Fruit fly (Drosophila melanogaster) whole organism, prepupa: ENCODE measurements around the gene CG14329.

Experiments used
- Blimp-1 ChIP-seq: fragments of 200-800 bp; sonication (Bioruptor generic); optimal IDR thresholded peaks from 3 replicates; lab custom pipeline; 2017; ENCODE audit warnings: missing biosample characterization, missing genetic modification characterization, mild to moderate bottlenecking, moderate library complexity, missing genetic modification reagents
- CG10631 ChIP-seq: fragments of 200-800 bp; sonication (Bioruptor generic); optimal IDR thresholded peaks from 2 replicates; lab custom pipeline; 2016; ENCODE audit warnings: missing biosample characterization, missing genetic modification characterization
- CG10669 ChIP-seq: fragments of 200-800 bp; sonication (Bioruptor generic); optimal IDR thresholded peaks from 3 replicates; lab custom pipeline; 2018; ENCODE audit warnings: missing biosample characterization, mild to moderate bottlenecking, missing genetic modification characterization, moderate library complexity
- CG11294 ChIP-seq: fragments of 200-800 bp; sonication (Bioruptor generic); IDR thresholded peaks from 2 replicates; pipeline ENCODE4 v1.3.6; 2022; ENCODE audit warnings: missing biosample characterization, missing genetic modification characterization
- CG11902 ChIP-seq: fragments of 200-800 bp; sonication (Bioruptor generic); optimal IDR thresholded peaks from 3 replicates; lab custom pipeline; 2016; ENCODE audit warnings: missing biosample characterization, missing genetic modification characterization
- CG1621 ChIP-seq: fragments of 200-800 bp; sonication (Bioruptor generic); optimal IDR thresholded peaks from 3 replicates; lab custom pipeline; 2018; ENCODE audit warnings: missing biosample characterization, mild to moderate bottlenecking, missing genetic modification characterization
- CG3032 ChIP-seq: fragments of 200-800 bp; optimal IDR thresholded peaks from 2 replicates; lab custom pipeline; 2019; ENCODE audit warnings: missing biosample characterization, mild to moderate bottlenecking, missing genetic modification characterization, moderate library complexity
- CG32006 ChIP-seq: fragments of 200-800 bp; sonication (Bioruptor generic); optimal IDR thresholded peaks from 3 replicates; lab custom pipeline; 2017; ENCODE audit warnings: missing biosample characterization, mild to moderate bottlenecking, missing genetic modification characterization
- CG3919 ChIP-seq: fragments of 200-800 bp; sonication (Bioruptor generic); optimal IDR thresholded peaks from 3 replicates; lab custom pipeline; 2016; ENCODE audit warnings: missing biosample characterization, missing genetic modification characterization
- CG4318 ChIP-seq: fragments of 200-800 bp; sonication (Bioruptor generic); optimal IDR thresholded peaks from 3 replicates; lab custom pipeline; 2017; ENCODE audit warnings: missing biosample characterization, mild to moderate bottlenecking, missing genetic modification characterization
- CG6163 ChIP-seq: fragments of 200-800 bp; sonication (Bioruptor generic); IDR thresholded peaks from 3 replicates; pipeline ENCODE4 v1.3.6; 2022; ENCODE audit warnings: missing biosample characterization, missing genetic modification characterization
- CG6276 ChIP-seq: fragments of 200-800 bp; sonication (Bioruptor generic); optimal IDR thresholded peaks from 2 replicates; lab custom pipeline; 2017; ENCODE audit warnings: missing biosample characterization, mild to moderate bottlenecking, missing genetic modification characterization
- CG6792 ChIP-seq: fragments of 200-800 bp; sonication (Bioruptor generic); optimal IDR thresholded peaks from 3 replicates; lab custom pipeline; 2016; ENCODE audit warnings: missing biosample characterization, missing genetic modification characterization
- CG6808 ChIP-seq: fragments of 200-800 bp; sonication (Bioruptor generic); optimal IDR thresholded peaks from 3 replicates; lab custom pipeline; 2017; ENCODE audit warnings: missing biosample characterization, missing genetic modification characterization, mild to moderate bottlenecking, moderate library complexity, missing genetic modification reagents
- CG6854 ChIP-seq: fragments of 200-800 bp; sonication (Bioruptor generic); optimal IDR thresholded peaks from 2 replicates; lab custom pipeline; 2017; ENCODE audit warnings: missing biosample characterization, mild to moderate bottlenecking, missing genetic modification characterization
- CG7368 ChIP-seq: fragments of 200-800 bp; sonication (Bioruptor generic); optimal IDR thresholded peaks from 3 replicates; lab custom pipeline; 2016; ENCODE audit warnings: missing biosample characterization, missing genetic modification characterization
- CG8119 ChIP-seq: fragments of 200-800 bp; sonication (Bioruptor generic); IDR thresholded peaks from 3 replicates; pipeline ENCODE4 v1.3.6; 2022; ENCODE audit warnings: missing biosample characterization, missing genetic modification characterization
- CG8632 ChIP-seq: fragments of 200-800 bp; sonication (Bioruptor generic); optimal IDR thresholded peaks from 3 replicates; lab custom pipeline; 2016; ENCODE audit warnings: missing biosample characterization, missing genetic modification characterization
- CG9139 ChIP-seq: fragments of 200-800 bp; sonication (Bioruptor generic); optimal IDR thresholded peaks from 3 replicates; lab custom pipeline; 2017; ENCODE audit warnings: missing biosample characterization, mild to moderate bottlenecking, missing genetic modification characterization
- Eip93F ChIP-seq: fragments of 200-800 bp; sonication (Bioruptor generic); optimal IDR thresholded peaks from 2 replicates; lab custom pipeline; 2016; ENCODE audit warnings: missing biosample characterization, mild to moderate bottlenecking, missing genetic modification characterization
- Ets96B ChIP-seq: fragments of 200-800 bp; optimal IDR thresholded peaks from 2 replicates; lab custom pipeline; 2019; ENCODE audit warnings: missing biosample characterization, mild to moderate bottlenecking, missing genetic modification characterization, moderate library complexity
- Hr38 ChIP-seq: sonication (Bioruptor generic); optimal IDR thresholded peaks from 2 replicates; lab custom pipeline; 2016; ENCODE audit warnings: missing biosample characterization, missing genetic modification characterization
- Hr39 ChIP-seq: fragments of 200-800 bp; sonication (Bioruptor generic); optimal IDR thresholded peaks from 2 replicates; lab custom pipeline; 2016; ENCODE audit warnings: missing biosample characterization, missing genetic modification characterization
- Lpt ChIP-seq: fragments of 200-800 bp; sonication (Bioruptor generic); optimal IDR thresholded peaks from 3 replicates; lab custom pipeline; 2016; ENCODE audit warnings: missing biosample characterization, missing genetic modification characterization
- OdsH ChIP-seq: fragments of 200-800 bp; sonication (Bioruptor generic); optimal IDR thresholded peaks from 3 replicates; lab custom pipeline; 2016; ENCODE audit warnings: missing biosample characterization, missing genetic modification characterization
- Sox102F ChIP-seq: fragments of 200-800 bp; sonication (Bioruptor generic); optimal IDR thresholded peaks from 2 replicates; lab custom pipeline; 2016; ENCODE audit warnings: missing biosample characterization, mild to moderate bottlenecking, missing genetic modification characterization
- Sox14 ChIP-seq: fragments of 200-800 bp; sonication (Bioruptor generic); optimal IDR thresholded peaks from 3 replicates; lab custom pipeline; 2016; ENCODE audit warnings: missing biosample characterization, missing genetic modification characterization
- Sox15 ChIP-seq: fragments of 200-800 bp; sonication (Bioruptor generic); optimal IDR thresholded peaks from 3 replicates; lab custom pipeline; 2016; ENCODE audit warnings: missing biosample characterization, missing genetic modification characterization
- acj6 ChIP-seq: fragments of 200-800 bp; sonication (Bioruptor generic); optimal IDR thresholded peaks from 3 replicates; lab custom pipeline; 2016; ENCODE audit warnings: missing biosample characterization, missing genetic modification characterization
- dac ChIP-seq: fragments of 200-800 bp; sonication (Bioruptor generic); optimal IDR thresholded peaks from 2 replicates; lab custom pipeline; 2017; ENCODE audit warnings: missing biosample characterization, mild to moderate bottlenecking, missing genetic modification characterization
- dsx ChIP-seq: fragments of 200-800 bp; optimal IDR thresholded peaks from 3 replicates; lab custom pipeline; 2019; ENCODE audit warnings: missing biosample characterization, mild to moderate bottlenecking, missing genetic modification characterization, moderate library complexity; ENCODE audit not compliant: poor library complexity, severe bottlenecking
- eg ChIP-seq: fragments of 200-800 bp; sonication (Bioruptor generic); IDR thresholded peaks from 3 replicates; pipeline ENCODE4 v1.3.6; 2022; ENCODE audit warnings: missing biosample characterization, missing genetic modification characterization
- fd85E ChIP-seq: fragments of 200-800 bp; sonication (Bioruptor generic); optimal IDR thresholded peaks from 3 replicates; lab custom pipeline; 2016; ENCODE audit warnings: missing biosample characterization, missing genetic modification characterization
- fkh ChIP-seq: fragments of 200-800 bp; sonication (Bioruptor generic); optimal IDR thresholded peaks from 3 replicates; lab custom pipeline; 2017; ENCODE audit warnings: missing biosample characterization, mild to moderate bottlenecking, missing genetic modification characterization, moderate library complexity
- lz ChIP-seq: fragments of 200-800 bp; sonication (Bioruptor generic); optimal IDR thresholded peaks from 3 replicates; lab custom pipeline; 2016; ENCODE audit warnings: missing biosample characterization, missing genetic modification characterization
- net ChIP-seq: fragments of 200-800 bp; sonication (Bioruptor generic); optimal IDR thresholded peaks from 3 replicates; lab custom pipeline; 2016; ENCODE audit warnings: missing biosample characterization, missing genetic modification characterization
- pdm3 ChIP-seq: fragments of 200-800 bp; sonication (Bioruptor generic); optimal IDR thresholded peaks from 3 replicates; lab custom pipeline; 2016; ENCODE audit warnings: missing biosample characterization, missing genetic modification characterization
- spab ChIP-seq: fragments of 200-800 bp; sonication (Bioruptor generic); optimal IDR thresholded peaks from 2 replicates; lab custom pipeline; 2017; ENCODE audit warnings: missing biosample characterization, mild to moderate bottlenecking, missing genetic modification characterization, missing genetic modification reagents
- ss ChIP-seq, 2 experiments: fragments of 200-800 bp; sonication (Bioruptor generic); optimal IDR thresholded peaks; 2 replicates in 1 of 2; 3 replicates in 1 of 2; lab custom pipeline; 2017 to 2018; ENCODE audit warnings: mild to moderate bottlenecking in 2 of 2, missing biosample characterization in 2 of 2, missing genetic modification characterization in 2 of 2, moderate library complexity in 1 of 2
- vri ChIP-seq: fragments of 200-800 bp; sonication (Bioruptor generic); optimal IDR thresholded peaks from 3 replicates; lab custom pipeline; 2016; ENCODE audit warnings: missing biosample characterization, mild to moderate bottlenecking, missing genetic modification characterization

CG14329 gene

dm6 chr3R:17583658-17584460 is 25.3 kb upstream of the CG14329 start (continued):
- TF ChIP-seq Sox14 (GFP tag; lab: Kevin White, UChicago) (no peak), CG32006 (GFP tag; lab: Kevin White, UChicago) (no peak), lz (GFP tag; lab: Kevin White, UChicago) (peak; percentile 31), CG4318 (GFP tag; lab: Kevin White, UChicago) (no peak), net (no peak), CG10669 (GFP tag; lab: Kevin White, UChicago) (no peak), CG7368 (GFP tag; lab: Kevin White, UChicago) (no peak), CG8119 (no peak), Sox15 (no peak), CG1621 (no peak), CG9139 (GFP tag; lab: Kevin White, UChicago) (no peak), Blimp-1 (no peak), CG8632 (no peak), CG11902 (GFP tag; lab: Kevin White, UChicago) (no peak), CG6163 (GFP tag; lab: Robert Waterston, UW) (no peak), dsx (GFP tag; lab: Kevin White, UChicago) (no peak), CG10631 (GFP tag; lab: Kevin White, UChicago) (no peak), CG3919 (no peak), CG6792 (GFP tag; lab: Kevin White, UChicago) (no peak), CG11294 (GFP tag; lab: Robert Waterston, UW) (no peak), dac (GFP tag; lab: Kevin White, UChicago) (no peak), OdsH (GFP tag; lab: Kevin White, UChicago) (no peak), fd85E (GFP tag; lab: Kevin White, UChicago) (no peak), ss (GFP tag; optimal IDR thresholded peaks at IDR 0.05; lab: Kevin White, UChicago) (no peak), vri (GFP tag; lab: Kevin White, UChicago) (no peak), acj6 (no peak), Hr39 (GFP tag; lab: Kevin White, UChicago) (peak; percentile 40), Hr38 (no peak), CG3032 (peak; percentile 7), fkh (GFP tag; lab: Kevin White, UChicago) (no peak), CG6808 (GFP tag; lab: Kevin White, UChicago) (no peak), CG6276 (GFP tag; lab: Kevin White, UChicago) (no peak), Eip93F (GFP tag; lab: Kevin White, UChicago) (no peak), pdm3 (GFP tag; lab: Kevin White, UChicago) (no peak), CG6854 (GFP tag; lab: Kevin White, UChicago) (no peak), eg (GFP tag; lab: Robert Waterston, UW) (no peak)

- TF ChIP-seq spab (GFP tag; lab: Kevin White, UChicago) (no peak), CG6854 (GFP tag; lab: Kevin White, UChicago) (no peak), OdsH (GFP tag; lab: Kevin White, UChicago) (no peak), Lpt (GFP tag; lab: Kevin White, UChicago) (no peak), Ets96B (no peak), Eip93F (GFP tag; lab: Kevin White, UChicago) (no peak), lz (GFP tag; lab: Kevin White, UChicago) (no peak), CG3919 (no peak), CG8632 (no peak), CG11902 (GFP tag; lab: Kevin White, UChicago) (no peak), acj6 (no peak), CG10669 (GFP tag; lab: Kevin White, UChicago) (no peak), CG11294 (GFP tag; lab: Robert Waterston, UW) (no peak), Sox102F (GFP tag; lab: Kevin White, UChicago) (no peak)
Observed at dm6 chr3R:17588805-17589204, 20.4 kb upstream of the CG14329 start.
